Fruit fly (Drosophila melanogaster): ENCODE data around the gene mus302.

The mus302 gene

dm6 chr3L:16818063-16818462 lies 38.5 kb upstream of the mus302 start (continued):
- peak; percentile 93 for TF ChIP-seq Sox102F (GFP tag; optimal IDR thresholded peaks at IDR 0.05)
- peak; percentile 88 for TF ChIP-seq cyc (GFP tag; optimal IDR thresholded peaks at IDR 0.05)
- TF ChIP-seq Hr4 (GFP tag; optimal IDR thresholded peaks at IDR 0.05), result peak; percentile 46
- peak; percentile 74 for TF ChIP-seq CG8119 (GFP tag; IDR thresholded peaks at IDR 0.05)
- peak; percentile 80 for TF ChIP-seq Ets21C (GFP tag; optimal IDR thresholded peaks at IDR 0.05)
- peak; percentile 77 for TF ChIP-seq CG11902 (GFP tag; optimal IDR thresholded peaks at IDR 0.05)
- TF ChIP-seq topi (GFP tag; optimal IDR thresholded peaks at IDR 0.05), result peak; percentile 92
- peak; percentile 99 for TF ChIP-seq Eip78C (GFP tag)
- TF ChIP-seq CG32006 (GFP tag; optimal IDR thresholded peaks at IDR 0.05), result peak; percentile 67
- peak; percentile 80 for TF ChIP-seq Lpt (GFP tag; optimal IDR thresholded peaks at IDR 0.05)
- TF ChIP-seq CG11762 (GFP tag; optimal IDR thresholded peaks at IDR 0.05; ENCODE audit: insufficient read depth), result peak; percentile 81
- TF ChIP-seq CG6854 (GFP tag; optimal IDR thresholded peaks at IDR 0.05), result peak; percentile 86
- peak; percentile 93 for TF ChIP-seq acj6 (GFP tag; optimal IDR thresholded peaks at IDR 0.05)
- no peak for TF ChIP-seq Eip93F (GFP tag; optimal IDR thresholded peaks at IDR 0.05)
- peak; percentile 92 for TF ChIP-seq pdm3 (GFP tag; optimal IDR thresholded peaks at IDR 0.05)
- TF ChIP-seq dac (GFP tag; optimal IDR thresholded peaks at IDR 0.05), result no peak
- TF ChIP-seq eg (GFP tag; IDR thresholded peaks at IDR 0.05), result peak; percentile 67; the same call in 2 of the 3 replicates
- peak; percentile 85 for TF ChIP-seq CG8319 (GFP tag; optimal IDR thresholded peaks at IDR 0.05)
- peak; percentile 90 for TF ChIP-seq vri (GFP tag; optimal IDR thresholded peaks at IDR 0.05)
- TF ChIP-seq Hr38 (GFP tag; optimal IDR thresholded peaks at IDR 0.05), result no peak
- peak; percentile 95 for TF ChIP-seq CG1621 (tag; optimal IDR thresholded peaks at IDR 0.05)
- TF ChIP-seq CG6792 (GFP tag; optimal IDR thresholded peaks at IDR 0.05), result peak; percentile 87
- TF ChIP-seq Hr39 (GFP tag; optimal IDR thresholded peaks at IDR 0.05), result peak; percentile 86
- peak; percentile 68 for TF ChIP-seq Gug (GFP tag; IDR thresholded peaks at IDR 0.05)
- peak; percentile 81 for TF ChIP-seq lz (GFP tag; optimal IDR thresholded peaks at IDR 0.05)
- peak; percentile 77 to 94 for TF ChIP-seq salr (GFP tag; optimal IDR thresholded peaks at IDR 0.05)
- peak; percentile 97 for TF ChIP-seq spab (GFP tag; optimal IDR thresholded peaks at IDR 0.05)
- TF ChIP-seq Smox (GFP tag; optimal IDR thresholded peaks at IDR 0.05), result peak; percentile 89
- peak; percentile 90 for TF ChIP-seq CG34406 (GFP tag; optimal IDR thresholded peaks at IDR 0.05)
- peak; percentile 89 for TF ChIP-seq CG10631 (GFP tag; optimal IDR thresholded peaks at IDR 0.05)
- TF ChIP-seq dsx (GFP tag; optimal IDR thresholded peaks at IDR 0.05; ENCODE audit: poor library complexity, severe bottlenecking), result peak; percentile 96
- peak; percentile 68 for TF ChIP-seq CG16779 (tag; optimal IDR thresholded peaks at IDR 0.05)
- peak; percentile 44 for TF ChIP-seq fd85E (GFP tag; optimal IDR thresholded peaks at IDR 0.05)
- TF ChIP-seq CG11294 (GFP tag; IDR thresholded peaks at IDR 0.05), result 0 out of 2 replicates have a peak, but pooled peaks have one; percentile 31
- peak; percentile 90 for TF ChIP-seq OdsH (GFP tag; optimal IDR thresholded peaks at IDR 0.05)
- peak; percentile 95 for TF ChIP-seq CG9139 (GFP tag; optimal IDR thresholded peaks at IDR 0.05)
- TF ChIP-seq fkh (GFP tag; optimal IDR thresholded peaks at IDR 0.05), result no peak
- TF ChIP-seq svp (GFP tag), result peak; percentile 97
- peak; percentile 96 to 97 for TF ChIP-seq ss (GFP tag; optimal IDR thresholded peaks at IDR 0.05)
- TF ChIP-seq esn (GFP tag; optimal IDR thresholded peaks at IDR 0.05), result peak; percentile 91

- TF ChIP-seq ss (GFP tag; optimal IDR thresholded peaks at IDR 0.05) (no peak), CG6792 (GFP tag; optimal IDR thresholded peaks at IDR 0.05) (no peak), CG6276 (GFP tag; optimal IDR thresholded peaks at IDR 0.05) (no peak), CG1621 (tag; optimal IDR thresholded peaks at IDR 0.05) (no peak), topi (GFP tag; optimal IDR thresholded peaks at IDR 0.05) (no peak), lz (GFP tag; optimal IDR thresholded peaks at IDR 0.05) (no peak), fkh (GFP tag; optimal IDR thresholded peaks at IDR 0.05) (no peak), CG15336 (GFP tag; IDR thresholded peaks at IDR 0.05) (no peak), Sox14 (GFP tag; optimal IDR thresholded peaks at IDR 0.05) (no peak), eg (GFP tag; IDR thresholded peaks at IDR 0.05) (no peak), salr (GFP tag; optimal IDR thresholded peaks at IDR 0.05) (no peak), CG6163 (GFP tag; IDR thresholded peaks at IDR 0.05) (no peak), CG16779 (tag; optimal IDR thresholded peaks at IDR 0.05) (no peak), Eip75B (GFP tag; optimal IDR thresholded peaks at IDR 0.05) (no peak), Hr4 (GFP tag; optimal IDR thresholded peaks at IDR 0.05) (no peak), CG3919 (GFP tag; optimal IDR thresholded peaks at IDR 0.05) (no peak), Smox (GFP tag; optimal IDR thresholded peaks at IDR 0.05) (no peak), CG8119 (GFP tag; IDR thresholded peaks at IDR 0.05) (no peak), CG3032 (tag; optimal IDR thresholded peaks at IDR 0.05) (no peak), acj6 (GFP tag; optimal IDR thresholded peaks at IDR 0.05) (no peak)
Observed at dm6 chr3L:16813984-16814383, 34.4 kb upstream of the mus302 start.

Data from whole organism, prepupa.